Fruit fly (Drosophila melanogaster): ENCODE measurements around the gene CG7950.

Gene CG7950

dm6 chr3R:30036609-30037008 is 20.1 kb upstream of the CG7950 start, which contains the start of gene ZIPIC (continued):
- TF ChIP-seq TFAM (GFP tag; optimal IDR thresholded peaks at IDR 0.05) (no peak), nau (GFP tag; optimal IDR thresholded peaks at IDR 0.05) (no peak), CG3847 (GFP tag; IDR thresholded peaks at IDR 0.05) (0 out of 2 replicates have a peak, but pooled peaks have one; percentile 20), CG34422 (GFP tag; IDR thresholded peaks at IDR 0.05) (no peak), ken (GFP tag; IDR thresholded peaks at IDR 0.05) (no peak), CG6254 (GFP tag; optimal IDR thresholded peaks at IDR 0.05) (no peak), CG4617 (GFP tag; optimal IDR thresholded peaks at IDR 0.05; ENCODE audit: borderline replicate concordance) (peak; percentile 84), CG9876 (GFP tag; optimal IDR thresholded peaks at IDR 0.05) (no peak), CG17385 (GFP tag; optimal IDR thresholded peaks at IDR 0.05) (no peak), CG1603 (tag; optimal IDR thresholded peaks at IDR 0.05) (no peak), Dll (GFP tag; IDR thresholded peaks at IDR 0.05; ENCODE audit: partially characterized antibody) (peak; percentile 53; the same call in 1 of the 4 replicates), schlank (tag; optimal IDR thresholded peaks at IDR 0.05) (no peak), Sry-δ (GFP tag; optimal IDR thresholded peaks at IDR 0.05) (peak; percentile 61), CG7963 (GFP tag; IDR thresholded peaks at IDR 0.05; ENCODE audit: partially characterized antibody) (0 out of 3 replicates have a peak, but pooled peaks have one; percentile 7), Camta (GFP tag; optimal IDR thresholded peaks at IDR 0.05) (no peak), CG9215 (GFP tag; IDR thresholded peaks at IDR 0.05) (no peak), CG9609 (GFP tag; optimal IDR thresholded peaks at IDR 0.05) (no peak), amos (GFP tag; IDR thresholded peaks at IDR 0.05; ENCODE audit: partially characterized antibody) (peak; percentile 61; the same call in 1 of the 2 replicates), CG2116 (GFP tag; optimal IDR thresholded peaks at IDR 0.05) (peak; percentile 46), MBD-R2 (GFP tag; IDR thresholded peaks at IDR 0.05) (peak; percentile 94), sima (GFP tag; optimal IDR thresholded peaks at IDR 0.05) (no peak), CG17359 (tag; optimal IDR thresholded peaks at IDR 0.05) (no peak), B-H2 (GFP tag; optimal IDR thresholded peaks at IDR 0.05) (no peak), HLH4C (GFP tag; IDR thresholded peaks at IDR 0.05; ENCODE audit: partially characterized antibody) (peak; percentile 74), slou (GFP tag; optimal IDR thresholded peaks at IDR 0.05) (no peak), CG12104 (GFP tag; optimal IDR thresholded peaks at IDR 0.05) (no peak), gce (GFP tag; IDR thresholded peaks at IDR 0.05) (no peak), Atf6 (GFP tag; IDR thresholded peaks at IDR 0.05) (no peak), CG15269 (tag; optimal IDR thresholded peaks at IDR 0.05) (no peak), CG2889 (GFP tag; IDR thresholded peaks at IDR 0.05) (no peak), zen (tag; optimal IDR thresholded peaks at IDR 0.05) (no peak), gfzf (GFP tag; optimal IDR thresholded peaks at IDR 0.05) (peak; percentile 50), wor (GFP tag; IDR thresholded peaks at IDR 0.05) (no peak), CG16815 (GFP tag; optimal IDR thresholded peaks at IDR 0.05) (no peak), grau (tag; optimal IDR thresholded peaks at IDR 0.05) (no peak), CG4707 (GFP tag; optimal IDR thresholded peaks at IDR 0.05) (no peak), ssp (GFP tag; IDR thresholded peaks at IDR 0.05) (no peak), CG11723 (GFP tag; optimal IDR thresholded peaks at IDR 0.05) (no peak), CG10366 (GFP tag; IDR thresholded peaks at IDR 0.05) (no peak), mirr (GFP tag; optimal IDR thresholded peaks at IDR 0.05) (no peak), unc-4 (GFP tag; IDR thresholded peaks at IDR 0.05; ENCODE audit: partially characterized antibody) (peak; percentile 58), CG8388 (GFP tag; optimal IDR thresholded peaks at IDR 0.05) (no peak), CG18262 (tag; optimal IDR thresholded peaks at IDR 0.05) (no peak), knrl (GFP tag; IDR thresholded peaks at IDR 0.05; ENCODE audit: partially characterized antibody) (peak; percentile 36; the same call in 1 of the 3 replicates), Doc2 (GFP tag; IDR thresholded peaks at IDR 0.05) (no peak), CG13123 (GFP tag; optimal IDR thresholded peaks at IDR 0.05) (no peak), tap (tag; optimal IDR thresholded peaks at IDR 0.05) (no peak), scrt (GFP tag; optimal IDR thresholded peaks at IDR 0.05) (no peak), CG15514 (GFP tag; optimal IDR thresholded peaks at IDR 0.05) (peak; percentile 99), Med (GFP tag) (no peak), Ets97D (GFP tag; optimal IDR thresholded peaks at IDR 0.05) (peak; percentile 8)
